Worm (Caenorhabditis elegans) whole organism, dauer: ENCODE data around the gene R13H4.7.

Source experiments
- unc-62 ChIP-seq: sonication (generic microtip); optimal IDR thresholded peaks from 2 replicates; lab custom pipeline; 2017; ENCODE audit warnings: missing biosample characterization, missing genetic modification reagents, missing genetic modification characterization

R13H4.7 gene

DNA sequence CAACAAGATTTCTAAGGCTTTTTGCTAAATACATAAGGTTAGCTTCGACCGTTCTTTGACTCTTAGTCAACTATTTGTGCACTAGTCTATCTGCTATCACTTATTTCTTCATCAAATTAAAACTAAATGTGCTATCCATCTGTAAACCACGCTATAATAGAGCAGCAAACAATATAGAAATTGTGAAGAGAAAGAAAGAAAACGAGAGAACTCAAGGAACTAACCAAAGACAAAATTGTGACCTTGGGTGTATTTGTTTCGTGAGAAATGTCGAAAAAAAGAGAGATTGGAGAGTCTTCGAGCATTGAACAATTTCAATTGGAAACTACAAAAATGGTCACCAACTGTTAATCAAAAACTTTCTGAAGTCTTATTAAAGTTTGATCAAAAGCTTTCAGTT lies 17.0 kb upstream of the R13H4.7 start:
- no peak for TF ChIP-seq unc-62 (GFP tag; lab: Kevin White, UChicago)

- TF ChIP-seq unc-62 (GFP tag; lab: Kevin White, UChicago): no peak
Measured at ce11 chrV:11883215-11883614, 15.2 kb upstream of the R13H4.7 start.

- TF ChIP-seq unc-62 (GFP tag; lab: Kevin White, UChicago): no peak
Measured at ce11 chrV:11879732-11880131, 11.7 kb upstream of the R13H4.7 start, which contains the start of gene sulp-5. Gene sulp-5, plus strand, starts transcription at chrV:11880032.

- TF ChIP-seq unc-62 (GFP tag; lab: Kevin White, UChicago): no peak
Measured at ce11 chrV:11876657-11877056, 8.6 kb upstream of the R13H4.7 start.

ce11 chrV:11875060-11875459 lies 7.0 kb upstream of the R13H4.7 start, which contains the start of gene sulp-4:
Gene sulp-4, plus strand, starts transcription at chrV:11875360.
- no peak for TF ChIP-seq unc-62 (GFP tag; lab: Kevin White, UChicago)

- TF ChIP-seq unc-62 (GFP tag; lab: Kevin White, UChicago): no peak
Measured at ce11 chrV:11862817-11863216, 5.2 kb downstream of the R13H4.7 start, which contains the start of gene R13H4.6. Gene R13H4.6, plus strand, starts transcription at chrV:11863117.

DNA sequence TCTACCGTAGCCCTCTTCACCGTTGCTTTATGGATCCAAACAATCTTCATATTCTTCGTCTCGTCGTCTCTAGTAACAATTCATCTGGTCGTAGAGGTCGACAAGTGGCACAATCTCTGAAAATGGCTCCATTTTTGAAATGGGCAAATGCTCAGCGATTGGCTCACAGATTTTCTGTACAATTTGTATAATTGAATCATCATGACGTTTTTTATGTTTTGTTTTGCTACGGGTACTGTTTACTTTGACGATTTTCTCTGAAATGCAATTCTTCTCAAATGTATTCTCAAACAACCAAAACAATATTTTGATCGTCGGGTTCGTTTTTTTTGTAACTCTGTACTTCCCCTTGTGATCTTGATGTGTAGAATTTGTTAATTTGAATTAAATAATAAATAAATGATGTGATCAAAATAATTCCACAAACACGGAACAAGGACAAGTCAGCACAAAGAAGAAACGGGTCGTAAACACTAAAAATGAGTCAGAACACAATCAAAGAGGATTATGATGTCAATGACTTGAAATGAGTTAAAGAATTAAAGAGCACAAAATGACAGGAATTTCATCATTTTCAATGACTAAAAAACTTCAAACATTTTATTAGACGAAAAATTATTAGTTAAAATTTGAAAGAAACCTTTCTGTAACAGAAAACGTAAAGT lies 6.0 kb downstream of the R13H4.7 start:
- TF ChIP-seq unc-62 (GFP tag; lab: Kevin White, UChicago): no peak

- no peak for TF ChIP-seq unc-62 (GFP tag; lab: Kevin White, UChicago)
Measured at ce11 chrV:11860375-11860774, 7.7 kb downstream of the R13H4.7 start, which contains the start of gene R13H4.5. Gene R13H4.5, plus strand, starts transcription at chrV:11860675.

DNA sequence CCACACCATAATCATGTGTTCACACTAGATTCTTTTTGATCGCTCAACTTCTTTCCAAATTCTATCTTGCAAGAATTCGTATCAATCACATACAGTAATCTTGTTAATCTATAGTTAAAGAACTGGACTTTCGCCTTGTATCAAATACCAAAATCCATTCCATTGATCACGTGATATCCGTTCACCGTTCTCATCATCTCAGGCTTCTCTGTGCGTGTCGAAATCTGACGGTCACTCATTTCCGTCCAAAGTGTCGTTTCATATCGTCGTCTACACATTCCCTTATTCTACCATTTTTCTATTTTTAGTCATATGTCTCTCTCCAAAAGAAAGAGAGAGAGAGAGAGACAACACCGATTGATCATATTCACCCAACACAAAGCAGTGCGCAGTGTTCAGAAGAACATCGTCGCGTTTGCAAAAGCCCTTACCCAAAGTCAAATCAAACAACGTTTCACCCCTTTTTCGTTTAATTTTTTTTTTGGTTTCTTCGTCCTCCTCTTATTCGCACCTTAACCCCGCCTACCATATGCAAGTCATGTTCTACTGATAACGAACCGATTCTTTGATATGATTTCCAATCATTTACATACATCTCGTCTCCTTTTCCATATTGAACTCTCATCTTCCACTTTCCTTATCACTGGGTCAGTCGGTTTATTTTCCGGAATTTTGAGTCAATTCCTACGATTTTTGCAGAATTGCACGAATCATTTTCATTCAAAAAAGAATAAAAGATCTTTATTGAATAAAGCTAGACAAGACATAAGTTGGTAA lies 8.8 kb downstream of the R13H4.7 start:
- TF ChIP-seq unc-62 (GFP tag; lab: Kevin White, UChicago): no peak

- TF ChIP-seq unc-62 (GFP tag; lab: Kevin White, UChicago): no peak
Measured at ce11 chrV:11858299-11858698, 9.7 kb downstream of the R13H4.7 start.

DNA sequence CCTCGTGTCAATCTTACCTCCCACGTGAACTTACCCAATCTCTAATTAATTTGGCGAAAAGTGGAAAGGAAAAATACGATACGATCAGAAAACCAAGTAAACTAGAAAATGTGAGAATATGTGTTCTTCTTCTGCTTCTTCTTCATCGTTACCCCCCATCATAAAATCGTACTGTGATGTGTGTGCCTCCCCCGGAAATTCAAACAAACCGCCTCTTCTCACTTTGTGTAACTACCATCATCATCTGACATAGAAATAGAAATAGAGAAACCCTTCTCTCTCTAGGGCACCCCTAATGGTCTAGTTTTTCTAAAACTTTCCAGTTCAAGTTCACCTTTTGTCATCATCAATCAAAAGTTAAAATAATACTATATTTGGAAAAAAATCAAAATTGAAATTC lies 10.3 kb downstream of the R13H4.7 start:
- TF ChIP-seq unc-62 (GFP tag; lab: Kevin White, UChicago): no peak

- no peak for TF ChIP-seq unc-62 (GFP tag; lab: Kevin White, UChicago)
Measured at ce11 chrV:11856022-11856421, 12.0 kb downstream of the R13H4.7 start.

DNA sequence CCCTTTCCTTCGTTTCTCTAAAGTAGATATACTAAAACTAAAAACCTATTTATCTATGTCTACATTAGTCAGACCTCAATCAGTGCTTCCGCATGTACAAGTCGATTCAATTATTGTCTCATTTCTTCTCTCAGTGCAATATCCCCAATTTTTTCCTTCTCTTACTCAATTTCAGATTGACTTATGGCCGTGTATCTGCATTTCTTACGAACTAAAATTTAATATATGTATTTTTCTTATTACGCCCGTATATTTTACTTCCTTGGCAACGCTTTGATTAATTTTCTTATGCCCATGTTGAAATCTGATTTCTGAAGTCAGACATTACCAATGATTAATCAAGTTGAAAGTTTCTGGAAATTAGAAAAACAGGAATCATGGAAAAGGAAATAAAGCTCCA lies 13.1 kb downstream of the R13H4.7 start:
- no peak for TF ChIP-seq unc-62 (GFP tag; lab: Kevin White, UChicago)

DNA sequence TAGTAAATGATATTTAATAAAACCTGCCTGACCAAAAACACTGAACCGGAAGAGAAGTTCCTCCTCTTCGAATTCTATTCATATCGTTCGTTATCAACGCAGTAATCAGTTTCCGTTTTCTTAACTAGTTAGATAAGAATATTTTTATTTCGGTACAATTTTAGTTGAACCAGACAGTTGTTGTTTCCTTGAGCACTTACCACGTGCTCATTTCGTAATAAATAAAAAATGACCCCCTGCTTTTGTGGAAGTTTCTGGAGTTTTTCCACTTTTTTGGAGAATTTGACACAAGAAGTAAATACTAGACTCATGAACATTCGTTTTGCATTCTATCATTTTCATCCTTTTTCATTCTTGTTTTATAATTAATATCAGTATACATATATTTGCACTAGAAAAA lies 14.3 kb downstream of the R13H4.7 start:
- TF ChIP-seq unc-62 (GFP tag; lab: Kevin White, UChicago): no peak

DNA sequence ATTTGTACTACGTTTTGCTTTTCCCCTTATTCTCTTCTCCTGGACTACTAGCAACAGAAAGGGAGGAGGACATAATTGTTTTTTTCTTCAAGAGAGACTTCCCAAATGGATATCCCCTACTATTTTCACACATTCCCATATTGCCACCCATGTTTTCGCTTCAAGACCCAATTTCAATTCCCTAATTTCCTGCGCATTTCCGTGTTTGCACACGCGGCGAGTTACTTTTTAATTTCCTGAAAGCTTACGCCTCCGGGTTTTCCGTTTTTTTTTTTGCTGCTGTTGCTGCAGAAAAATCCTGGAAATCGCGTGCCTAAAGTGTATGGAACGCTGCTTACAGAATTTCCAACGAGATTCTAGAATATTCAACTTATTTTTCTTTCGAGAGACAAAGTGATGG lies 15.7 kb downstream of the R13H4.7 start:
- TF ChIP-seq unc-62 (GFP tag; lab: Kevin White, UChicago): no peak

DNA sequence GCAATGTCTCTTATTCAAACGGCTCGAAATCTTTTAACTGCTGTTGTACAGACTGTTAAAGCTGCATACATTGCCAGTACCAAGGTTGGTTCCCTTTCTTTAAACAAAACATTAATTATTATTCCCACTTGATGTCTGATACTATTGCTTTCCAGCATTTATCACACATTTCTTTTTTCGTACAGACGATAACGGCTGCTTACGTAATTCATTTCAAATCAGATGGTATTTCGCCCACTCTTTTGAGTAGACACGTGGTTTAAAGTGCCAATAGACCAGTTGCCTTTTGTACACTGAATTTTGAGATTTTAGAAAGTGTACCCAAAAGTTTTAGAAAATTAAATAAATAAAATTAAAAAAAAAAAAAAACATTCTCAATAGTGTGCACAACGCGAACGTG lies 18.6 kb downstream of the R13H4.7 start:
- TF ChIP-seq unc-62 (GFP tag; lab: Kevin White, UChicago): no peak

- no peak for TF ChIP-seq unc-62 (GFP tag; lab: Kevin White, UChicago)
Measured at ce11 chrV:11846969-11847368, 21.1 kb downstream of the R13H4.7 start.
